Fruit fly (Drosophila melanogaster): ENCODE data around the gene Pde1c.

DNA sequence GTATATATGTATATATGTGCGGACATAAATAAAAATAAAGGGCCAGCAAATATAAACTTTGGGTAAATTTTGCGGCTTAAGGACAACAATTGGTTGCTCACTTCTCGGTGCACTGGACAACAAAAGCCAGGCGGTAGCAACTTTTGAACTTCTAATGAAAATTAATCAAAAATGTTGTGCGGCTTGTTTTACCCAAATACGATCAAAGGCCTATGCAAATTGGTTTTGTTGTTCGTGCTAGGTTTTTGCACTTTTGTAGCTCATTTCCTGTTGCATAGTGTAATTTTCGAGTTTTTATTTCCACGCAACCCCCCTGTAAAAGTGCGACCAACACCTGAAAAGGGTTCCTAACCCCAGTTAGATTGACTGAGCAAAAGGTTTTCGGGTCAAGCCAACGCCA, 25.9 kb downstream of the Pde1c start:
- TF ChIP-seq dsf (GFP tag; optimal IDR thresholded peaks at IDR 0.05; ENCODE audit: borderline replicate concordance), result no peak
- no peak for TF ChIP-seq h (GFP tag; optimal IDR thresholded peaks at IDR 0.05)
- TF ChIP-seq Dif (GFP tag; optimal IDR thresholded peaks at IDR 0.05; ENCODE audit: partially characterized antibody), result no peak
- no peak for TF ChIP-seq psq (GFP tag; optimal IDR thresholded peaks at IDR 0.05)
